Worm (Caenorhabditis elegans): ENCODE measurements around the gene Y24D9A.6.

DNA sequence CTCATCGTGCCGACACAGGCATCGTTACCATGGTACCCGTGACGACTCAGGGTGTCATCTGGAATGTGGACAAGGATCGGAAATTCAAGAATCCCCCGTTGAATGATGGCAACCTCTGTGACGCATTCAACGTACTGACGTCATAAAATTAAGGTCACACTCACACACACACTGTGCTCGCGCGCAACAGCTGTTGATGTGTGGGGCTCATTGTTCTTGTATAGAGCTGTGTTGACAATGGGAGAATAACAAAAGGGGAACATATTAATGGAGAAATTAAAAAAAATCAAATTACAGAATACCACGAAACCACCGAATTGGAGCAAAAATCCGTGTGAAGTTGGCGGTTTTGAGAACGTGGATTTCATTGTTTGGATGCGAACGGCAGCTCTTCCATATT lies 48.1 kb upstream of the Y24D9A.6 start:
- TF ChIP-seq repo-1 (tag; optimal IDR thresholded peaks at IDR 0.05) (no peak), C17E4.6 (GFP tag; IDR thresholded peaks at IDR 0.05) (no peak), gei-17 (GFP tag; optimal IDR thresholded peaks at IDR 0.05) (no peak), madf-3 (GFP tag; IDR thresholded peaks at IDR 0.05) (no peak)
